Worm (Caenorhabditis elegans): ENCODE results near the gene ZK250.13.

The ZK250.13 gene

DNA sequence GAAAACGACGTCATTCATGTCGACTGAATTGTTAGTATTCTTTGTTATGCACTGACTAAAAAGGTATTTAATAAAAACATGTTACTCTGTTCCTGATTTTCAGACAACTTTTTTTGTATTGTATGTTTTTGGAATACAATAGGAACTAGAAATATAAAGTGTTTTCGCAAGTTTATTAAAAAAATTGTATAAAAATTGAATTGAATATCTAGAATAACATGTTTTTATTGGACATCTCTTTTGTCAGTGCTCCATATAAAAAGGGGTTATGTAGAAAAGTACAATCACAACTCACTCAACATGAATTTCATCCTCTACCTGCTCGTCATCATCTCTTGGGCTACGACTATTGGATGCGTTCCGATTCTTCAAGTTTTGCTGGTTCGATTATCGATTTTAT is 44.3 kb downstream of the ZK250.13 start, which contains the start of gene C46F9.5:
C46F9.5 (plus strand) TSS at position 301 of the 400 bp plus-strand sequence.
- TF ChIP-seq hlh-13 (GFP tag; optimal IDR thresholded peaks at IDR 0.05), result no peak
- no peak for TF ChIP-seq npax-4 (tag; optimal IDR thresholded peaks at IDR 0.05)
- TF ChIP-seq C08G9.2 (tag; optimal IDR thresholded peaks at IDR 0.05), result no peak
- no peak for TF ChIP-seq elt-2 (tag; optimal IDR thresholded peaks at IDR 0.05)
- no peak for TF ChIP-seq dve-1 (tag; optimal IDR thresholded peaks at IDR 0.05)
- no peak for TF ChIP-seq elt-4 (tag; optimal IDR thresholded peaks at IDR 0.05)
- TF ChIP-seq sox-4 (tag; optimal IDR thresholded peaks at IDR 0.05), result no peak
- TF ChIP-seq tbx-7 (tag; optimal IDR thresholded peaks at IDR 0.05), result no peak
- no peak for TF ChIP-seq dmd-4 (tag; optimal IDR thresholded peaks at IDR 0.05; ENCODE audit: borderline replicate concordance)
- TF ChIP-seq ceh-18 (tag; optimal IDR thresholded peaks at IDR 0.05), result no peak
- TF ChIP-seq pag-3 (tag; optimal IDR thresholded peaks at IDR 0.05; ENCODE audit: borderline replicate concordance), result no peak
- no peak for TF ChIP-seq nhr-11 (tag; optimal IDR thresholded peaks at IDR 0.05)
- no peak for TF ChIP-seq ahr-1 (tag; optimal IDR thresholded peaks at IDR 0.05)
- no peak for TF ChIP-seq lim-6 (tag; optimal IDR thresholded peaks at IDR 0.05)
- no peak for TF ChIP-seq ama-1 (optimal IDR thresholded peaks at IDR 0.05)
- no peak for TF ChIP-seq tbx-2 (tag; optimal IDR thresholded peaks at IDR 0.05)
- TF ChIP-seq madf-2 (tag; optimal IDR thresholded peaks at IDR 0.05), result no peak
- TF ChIP-seq ref-2 (tag; optimal IDR thresholded peaks at IDR 0.05), result no peak
- no peak for TF ChIP-seq pqm-1 (tag; optimal IDR thresholded peaks at IDR 0.05)
- no peak for TF ChIP-seq ceh-14 (tag; optimal IDR thresholded peaks at IDR 0.05)

- TF ChIP-seq unc-3 (GFP tag; conservative IDR thresholded peaks at IDR 0.05) (no peak), unc-3 (tag; optimal IDR thresholded peaks at IDR 0.05) (no peak), C38D4.7 (GFP tag; optimal IDR thresholded peaks at IDR 0.05) (no peak), pha-2 (tag; optimal IDR thresholded peaks at IDR 0.05) (no peak), hlh-30 (tag; optimal IDR thresholded peaks at IDR 0.05; ENCODE audit: insufficient read depth) (no peak), nhr-232 (tag; optimal IDR thresholded peaks at IDR 0.05) (no peak), ama-1 (optimal IDR thresholded peaks at IDR 0.05) (no peak), sox-4 (tag; optimal IDR thresholded peaks at IDR 0.05) (no peak)
These were observed 45.6 kb downstream of the ZK250.13 start, which contains the start of gene C16C4.1 for ce11 chrII:1893912-1894311. TSS of gene C16C4.1 (plus strand) at chrII:1894212.

DNA sequence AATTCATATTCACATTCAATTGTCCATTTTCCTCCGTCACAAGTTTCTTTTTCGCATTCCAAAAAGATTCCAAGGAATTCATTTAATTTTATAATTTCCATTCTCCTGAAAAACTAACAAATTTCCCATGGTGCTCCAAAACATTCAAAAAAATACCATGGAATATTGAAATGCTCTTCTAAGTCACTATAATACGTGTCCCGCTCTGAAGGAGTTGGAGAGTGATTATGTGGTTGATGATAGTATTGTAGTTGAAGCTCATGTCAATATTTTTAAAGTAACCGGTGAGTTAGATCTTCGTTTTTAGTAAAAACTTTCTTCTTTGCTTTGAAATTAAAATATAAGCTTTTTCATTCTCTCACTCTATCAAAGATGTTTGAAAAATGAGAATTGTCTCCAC is 48.9 kb downstream of the ZK250.13 start, which contains the start of gene math-9:
math-9 (minus strand) TSS at position 101 of the 400 bp plus-strand sequence.
- TF ChIP-seq lim-6 (tag; optimal IDR thresholded peaks at IDR 0.05) (no peak), ama-1 (optimal IDR thresholded peaks at IDR 0.05) (no peak), unc-42 (tag; optimal IDR thresholded peaks at IDR 0.05) (no peak), hlh-8 (tag; optimal IDR thresholded peaks at IDR 0.05) (no peak), ttx-3 (tag; optimal IDR thresholded peaks at IDR 0.05) (no peak), pqm-1 (tag; optimal IDR thresholded peaks at IDR 0.05) (no peak), ahr-1 (tag; optimal IDR thresholded peaks at IDR 0.05) (no peak), ceh-31 (tag; optimal IDR thresholded peaks at IDR 0.05) (no peak), C38D4.7 (GFP tag; optimal IDR thresholded peaks at IDR 0.05) (no peak), gmeb-2 (tag; optimal IDR thresholded peaks at IDR 0.05) (no peak)

DNA sequence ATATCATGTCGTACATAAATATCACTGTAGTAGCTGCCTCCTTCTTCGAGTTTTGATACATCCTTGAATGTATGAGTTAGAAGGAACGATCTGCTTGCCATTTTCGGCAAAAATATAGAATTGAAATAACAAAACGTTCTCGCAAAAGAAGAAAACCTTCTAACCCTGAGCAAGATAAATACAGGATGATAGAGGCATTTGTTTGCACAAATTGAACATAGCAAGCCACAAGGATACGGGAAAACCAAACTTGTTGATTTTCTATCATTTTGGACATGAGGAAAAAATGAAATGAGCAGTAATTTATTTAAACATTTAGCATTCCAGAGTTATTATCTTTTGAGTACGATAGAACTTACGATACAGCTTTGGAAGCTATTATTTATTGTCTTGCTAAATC is 50.5 kb downstream of the ZK250.13 start, which contains the start of gene math-8:
math-8 (minus strand) TSS at position 101 of the 400 bp plus-strand sequence.
- TF ChIP-seq tbx-2 (tag; optimal IDR thresholded peaks at IDR 0.05) (no peak), unc-55 (GFP tag; optimal IDR thresholded peaks at IDR 0.05) (no peak), C08G9.2 (tag; optimal IDR thresholded peaks at IDR 0.05) (no peak), sox-4 (tag; optimal IDR thresholded peaks at IDR 0.05) (no peak)

All from whole organism, late embryonic.